Worm (Caenorhabditis elegans): Measurements from ENCODE around the gene irld-44.

ce11 chrV:1640008-1640407 is 11.1 kb upstream of the irld-44 start, which contains the start of gene str-221:
- TF ChIP-seq snpc-4 (tag; optimal IDR thresholded peaks at IDR 0.05): no peak
- TF ChIP-seq elt-3 (tag; optimal IDR thresholded peaks at IDR 0.05): no peak
- no peak for TF ChIP-seq ztf-11 (tag; optimal IDR thresholded peaks at IDR 0.05)
- TF ChIP-seq ama-1 (optimal IDR thresholded peaks at IDR 0.05): no peak
- TF ChIP-seq mab-5 (tag; optimal IDR thresholded peaks at IDR 0.05): no peak
- TF ChIP-seq nhr-12 (tag; optimal IDR thresholded peaks at IDR 0.05): no peak
- no peak for TF ChIP-seq nhr-11 (tag; optimal IDR thresholded peaks at IDR 0.05)
- no peak for TF ChIP-seq fos-1 (tag; optimal IDR thresholded peaks at IDR 0.05)
- no peak for TF ChIP-seq C34F6.9 (tag; optimal IDR thresholded peaks at IDR 0.05)
- no peak for TF ChIP-seq nhr-10 (tag; optimal IDR thresholded peaks at IDR 0.05)
- no peak for TF ChIP-seq nhr-25 (tag; optimal IDR thresholded peaks at IDR 0.05)
- no peak for TF ChIP-seq crh-2 (tag; optimal IDR thresholded peaks at IDR 0.05)
